Fruit fly (Drosophila melanogaster) whole organism, embryonic: ENCODE results near the gene htl.

Source experiments
- CG10267 ChIP-seq: fragments of 200-800 bp; sonication (Bioruptor generic); optimal IDR thresholded peaks from 2 replicates; lab custom pipeline; 2018; ENCODE audit warnings: missing biosample characterization, mild to moderate bottlenecking, missing genetic modification characterization, moderate library complexity
- CG10431 ChIP-seq: fragments of 200-800 bp; sonication (Bioruptor generic); optimal IDR thresholded peaks from 3 replicates; lab custom pipeline; 2018; ENCODE audit warnings: missing biosample characterization, mild to moderate bottlenecking, missing genetic modification characterization
- CG11696 ChIP-seq: fragments of 200-800 bp; sonication (Bioruptor generic); IDR thresholded peaks from 2 replicates; pipeline ENCODE4 v1.3.6; 2022; ENCODE audit warnings: missing biosample characterization, missing genetic modification characterization
- CG13123 ChIP-seq: fragments of 200-800 bp; sonication (Bioruptor generic); optimal IDR thresholded peaks from 2 replicates; lab custom pipeline; 2016; ENCODE audit warnings: missing biosample characterization, missing genetic modification characterization
- CG13775 ChIP-seq: fragments of 200-800 bp; sonication (Bioruptor generic); optimal IDR thresholded peaks from 3 replicates; lab custom pipeline; 2017; ENCODE audit warnings: missing biosample characterization, mild to moderate bottlenecking, missing genetic modification characterization
- CG13894 ChIP-seq: fragments of 200-800 bp; sonication (Bioruptor generic); optimal IDR thresholded peaks from 3 replicates; lab custom pipeline; 2018; ENCODE audit warnings: missing biosample characterization, mild to moderate bottlenecking, missing genetic modification characterization, moderate library complexity
- CG14014 ChIP-seq: fragments of 200-800 bp; sonication (Bioruptor generic); IDR thresholded peaks from 2 replicates; pipeline ENCODE4 v1.3.6; 2022; ENCODE audit warnings: missing biosample characterization, missing genetic modification characterization
- CG1529 ChIP-seq: fragments of 200-800 bp; sonication (Bioruptor generic); optimal IDR thresholded peaks from 3 replicates; lab custom pipeline; 2018; ENCODE audit warnings: missing biosample characterization, missing genetic modification characterization
- CG15479 ChIP-seq: fragments of 200-800 bp; sonication (Bioruptor generic); optimal IDR thresholded peaks from 3 replicates; lab custom pipeline; 2019; ENCODE audit warnings: missing biosample characterization, mild to moderate bottlenecking, missing genetic modification characterization, moderate library complexity
- CG17802 ChIP-seq: fragments of 200-800 bp; sonication (Bioruptor generic); optimal IDR thresholded peaks from 2 replicates; lab custom pipeline; 2018; ENCODE audit warnings: missing biosample characterization, mild to moderate bottlenecking, missing genetic modification characterization, moderate library complexity
- CG18011 ChIP-seq: fragments of 200-800 bp; sonication (Bioruptor generic); optimal IDR thresholded peaks from 2 replicates; lab custom pipeline; 2017; ENCODE audit warnings: missing biosample characterization, missing genetic modification characterization, mild to moderate bottlenecking, moderate library complexity, missing genotype
- CG2116 ChIP-seq: fragments of 200-800 bp; sonication (Bioruptor generic); optimal IDR thresholded peaks from 3 replicates; lab custom pipeline; 2018; ENCODE audit warnings: missing biosample characterization, mild to moderate bottlenecking, missing genetic modification characterization
- CG2129 ChIP-seq: fragments of 200-800 bp; sonication (Bioruptor generic); IDR thresholded peaks from 2 replicates; pipeline ENCODE4 v1.3.6; 2022; ENCODE audit warnings: missing biosample characterization, missing genetic modification characterization; ENCODE audit not compliant: partially characterized antibody
- CG30020 ChIP-seq: fragments of 200-800 bp; optimal IDR thresholded peaks from 2 replicates; lab custom pipeline; 2019; ENCODE audit warnings: missing biosample characterization, mild to moderate bottlenecking, missing genetic modification characterization, moderate library complexity
- CG30403 ChIP-seq: fragments of 200-800 bp; sonication (Bioruptor generic); optimal IDR thresholded peaks from 3 replicates; lab custom pipeline; 2016; ENCODE audit warnings: missing biosample characterization, missing genetic modification characterization
- CG31365 ChIP-seq: fragments of 200-800 bp; sonication (Bioruptor generic); optimal IDR thresholded peaks from 2 replicates; lab custom pipeline; 2018; ENCODE audit warnings: missing biosample characterization, mild to moderate bottlenecking, missing genetic modification characterization
- CG32767 ChIP-seq: fragments of 200-800 bp; sonication (Bioruptor generic); IDR thresholded peaks from 2 replicates; pipeline ENCODE4 v1.3.6; 2022; ENCODE audit warnings: missing biosample characterization, missing genetic modification characterization
- CG7556 ChIP-seq: fragments of 200-800 bp; sonication (Bioruptor generic); optimal IDR thresholded peaks from 2 replicates; lab custom pipeline; 2017; ENCODE audit warnings: missing biosample characterization, mild to moderate bottlenecking, missing genetic modification characterization
- CG7963 ChIP-seq: fragments of 200-800 bp; sonication (Bioruptor generic); IDR thresholded peaks from 3 replicates; pipeline ENCODE4 v1.3.6; 2022; ENCODE audit warnings: missing biosample characterization, missing genetic modification characterization; ENCODE audit not compliant: partially characterized antibody
- Drgx ChIP-seq: fragments of 200-800 bp; sonication (Bioruptor generic); IDR thresholded peaks from 2 replicates; pipeline ENCODE4 v1.3.6; 2022; ENCODE audit warnings: missing biosample characterization, missing genetic modification characterization
- Fer1 ChIP-seq: fragments of 200-800 bp; sonication (Bioruptor generic); optimal IDR thresholded peaks from 2 replicates; lab custom pipeline; 2017; ENCODE audit warnings: missing biosample characterization, mild to moderate bottlenecking, missing genetic modification characterization
- Fer3 ChIP-seq: fragments of 200-800 bp; sonication (Bioruptor generic); optimal IDR thresholded peaks from 2 replicates; lab custom pipeline; 2018; ENCODE audit warnings: missing biosample characterization, mild to moderate bottlenecking, missing genetic modification characterization, moderate library complexity
- Hr51 ChIP-seq, 2 experiments: fragments of 200-800 bp; sonication (Bioruptor generic); optimal IDR thresholded peaks; 2 replicates in 1 of 2; 3 replicates in 1 of 2; lab custom pipeline; 2016 to 2018; ENCODE audit warnings: missing biosample characterization in 2 of 2, missing genetic modification characterization in 2 of 2, mild to moderate bottlenecking in 1 of 2, moderate library complexity in 1 of 2
- Lim3 ChIP-seq: fragments of 200-800 bp; sonication (Bioruptor generic); IDR thresholded peaks from 2 replicates; pipeline ENCODE4 v1.3.6; 2022; ENCODE audit warnings: missing biosample characterization, missing genetic modification characterization
- Mrtf ChIP-seq: fragments of 200-800 bp; sonication (Bioruptor generic); IDR thresholded peaks from 3 replicates; pipeline ENCODE4 v1.3.6; 2022; ENCODE audit warnings: missing biosample characterization, missing genetic modification characterization
- NFAT ChIP-seq: fragments of 200-800 bp; sonication (Bioruptor generic); IDR thresholded peaks from 2 replicates; pipeline ENCODE4 v1.3.6; 2022; ENCODE audit warnings: missing biosample characterization, missing genetic modification characterization
- Neu2 ChIP-seq: fragments of 200-800 bp; sonication (Bioruptor generic); optimal IDR thresholded peaks from 3 replicates; lab custom pipeline; 2016; ENCODE audit warnings: missing biosample characterization, missing genetic modification characterization, borderline replicate concordance
- Nf-YA ChIP-seq: fragments of 200-800 bp; sonication (Bioruptor generic); IDR thresholded peaks from 2 replicates; pipeline ENCODE4 v1.3.6; 2022; ENCODE audit warnings: missing biosample characterization, missing genetic modification characterization
- Optix ChIP-seq: fragments of 200-800 bp; sonication (Bioruptor generic); IDR thresholded peaks from 3 replicates; pipeline ENCODE4 v1.3.6; 2022; ENCODE audit warnings: missing biosample characterization, missing genetic modification characterization
- Trl ChIP-seq, 3 experiments: fragments of >200 bp in 2 of 3; fragments of 200-800 bp in 1 of 3; sonication (Bioruptor generic) in 1 of 3; optimal IDR thresholded peaks; 2 replicates in 1 of 3; 3 replicates in 2 of 3; lab custom pipeline; 2016 to 2017; ENCODE audit warnings: missing biosample characterization in 1 of 3, missing genetic modification characterization in 1 of 3
- al ChIP-seq: fragments of 200-800 bp; sonication (Bioruptor generic); IDR thresholded peaks from 2 replicates; pipeline ENCODE4 v1.3.6; 2022; ENCODE audit warnings: missing biosample characterization, missing genetic modification characterization
- ara ChIP-seq: fragments of 200-800 bp; sonication (Bioruptor generic); IDR thresholded peaks from 2 replicates; pipeline ENCODE4 v1.3.6; 2022; ENCODE audit warnings: missing biosample characterization, missing genetic modification characterization
- br ChIP-seq: fragments of >200 bp; optimal IDR thresholded peaks from 2 replicates; lab custom pipeline; 2017
- btn ChIP-seq: fragments of 200-800 bp; sonication (Bioruptor generic); optimal IDR thresholded peaks from 2 replicates; lab custom pipeline; 2016; ENCODE audit warnings: missing biosample characterization, missing genetic modification characterization
- crc ChIP-seq: fragments of 200-800 bp; sonication (Bioruptor generic); optimal IDR thresholded peaks from 2 replicates; lab custom pipeline; 2016; ENCODE audit warnings: missing biosample characterization, missing genetic modification characterization
- dimm ChIP-seq: fragments of 200-800 bp; sonication (Bioruptor generic); IDR thresholded peaks from 2 replicates; pipeline ENCODE4 v1.3.6; 2022; ENCODE audit warnings: missing biosample characterization, missing genetic modification characterization
- dm ChIP-seq: fragments of 200-800 bp; sonication (Bioruptor generic); optimal IDR thresholded peaks from 3 replicates; lab custom pipeline; 2016; ENCODE audit warnings: missing biosample characterization, missing genetic modification characterization
- gt ChIP-seq: fragments of 200-800 bp; sonication (Bioruptor generic); IDR thresholded peaks from 2 replicates; pipeline ENCODE4 v1.3.6; 2022; ENCODE audit warnings: missing biosample characterization, missing genetic modification characterization
- hkb ChIP-seq, 2 experiments: fragments of 200-800 bp in 1 of 2; fragments of >200 bp in 1 of 2; sonication (Bioruptor generic) in 1 of 2; IDR thresholded peaks in 1 of 2; optimal IDR thresholded peaks in 1 of 2; 2 replicates each; pipeline versions ENCODE4 v1.3.6 to Lab custom; 2017 to 2022; ENCODE audit warnings: missing biosample characterization in 1 of 2, missing genetic modification characterization in 1 of 2
- hth ChIP-seq: fragments of >200 bp; optimal IDR thresholded peaks from 2 replicates; lab custom pipeline; 2017; ENCODE audit warnings: inconsistent platforms
- insv ChIP-seq, 2 experiments: fragments of 200-800 bp; sonication (Bioruptor generic); optimal IDR thresholded peaks; 3 replicates each; lab custom pipeline; 2016 to 2018; ENCODE audit warnings: missing biosample characterization in 2 of 2, missing genetic modification characterization in 2 of 2
- inv ChIP-seq: fragments of 200-800 bp; sonication (Bioruptor generic); IDR thresholded peaks from 2 replicates; pipeline ENCODE4 v1.3.6; 2022; ENCODE audit warnings: missing biosample characterization, missing genetic modification characterization; ENCODE audit not compliant: partially characterized antibody
- kah ChIP-seq: fragments of 200-800 bp; sonication (Bioruptor generic); optimal IDR thresholded peaks from 2 replicates; lab custom pipeline; 2018; ENCODE audit warnings: missing biosample characterization, mild to moderate bottlenecking, missing genetic modification characterization
- pfk ChIP-seq: fragments of 200-800 bp; sonication (Bioruptor generic); optimal IDR thresholded peaks from 2 replicates; lab custom pipeline; 2018; ENCODE audit warnings: missing biosample characterization, mild to moderate bottlenecking, missing genetic modification characterization, moderate library complexity
- pzg ChIP-seq: fragments of 200-800 bp; sonication (Bioruptor generic); optimal IDR thresholded peaks from 3 replicates; lab custom pipeline; 2018; ENCODE audit warnings: missing biosample characterization, mild to moderate bottlenecking, missing genetic modification characterization, moderate library complexity
- row ChIP-seq: fragments of 200-800 bp; sonication (Bioruptor generic); IDR thresholded peaks from 3 replicates; pipeline ENCODE4 v1.3.6; 2022; ENCODE audit warnings: missing biosample characterization, missing genetic modification characterization
- scrt ChIP-seq: fragments of 200-800 bp; sonication (Bioruptor generic); optimal IDR thresholded peaks from 2 replicates; lab custom pipeline; 2018; ENCODE audit warnings: missing biosample characterization, mild to moderate bottlenecking, missing genetic modification characterization, moderate library complexity
- sens-2 ChIP-seq: fragments of 200-800 bp; sonication (Bioruptor generic); IDR thresholded peaks from 2 replicates; pipeline ENCODE4 v1.3.6; 2022; ENCODE audit warnings: missing biosample characterization, missing genetic modification characterization
- seq ChIP-seq: fragments of 200-800 bp; sonication (Bioruptor generic); IDR thresholded peaks from 2 replicates; pipeline ENCODE4 v1.3.6; 2022; ENCODE audit warnings: missing biosample characterization, missing genetic modification characterization
- slbo ChIP-seq: fragments of 200-800 bp; sonication (Bioruptor generic); IDR thresholded peaks from 2 replicates; pipeline ENCODE4 v1.3.6; 2022; ENCODE audit warnings: missing biosample characterization, missing genetic modification characterization
- unpg ChIP-seq: fragments of 200-800 bp; sonication (Bioruptor generic); optimal IDR thresholded peaks from 3 replicates; lab custom pipeline; 2018; ENCODE audit warnings: missing biosample characterization, mild to moderate bottlenecking, missing genetic modification characterization, moderate library complexity

htl gene

dm6 chr3R:18021261-18021679, 31.5 kb downstream of the htl start, which contains the start of gene CG7785 (continued):
- peak; percentile 66 for TF ChIP-seq unpg (GFP tag; lab: Kevin White, UChicago)
- no peak for TF ChIP-seq CG7963 (GFP tag; lab: Robert Waterston, UW)
- no peak for TF ChIP-seq Drgx (GFP tag; lab: Robert Waterston, UW)
- peak; percentile 54 for TF ChIP-seq CG2116 (GFP tag; lab: Kevin White, UChicago)
- no peak for TF ChIP-seq gt (GFP tag; lab: Robert Waterston, UW)
- peak; percentile 89 for TF ChIP-seq hkb (optimal IDR thresholded peaks at IDR 0.05; lab: Kevin White, UChicago)
- no peak for TF ChIP-seq hkb (GFP tag; IDR thresholded peaks at IDR 0.05; lab: Robert Waterston, UW)
- TF ChIP-seq insv (GFP tag; optimal IDR thresholded peaks at IDR 0.05; lab: Kevin White, UChicago): peak in 1 of 2 experiments; percentile 62
- TF ChIP-seq CG13894 (tag; lab: Kevin White, UChicago): no peak
- TF ChIP-seq ara (GFP tag; lab: Robert Waterston, UW): no peak
- peak; percentile 24 to 62 for TF ChIP-seq Hr51 (GFP tag; optimal IDR thresholded peaks at IDR 0.05; lab: Kevin White, UChicago)
- TF ChIP-seq Nf-YA (GFP tag; lab: Robert Waterston, UW): no peak
- no peak for TF ChIP-seq CG30020 (tag; lab: Kevin White, UChicago)
- TF ChIP-seq Trl (optimal IDR thresholded peaks at IDR 0.05; lab: Kevin White, UChicago): no peak
- peak; percentile 53 for TF ChIP-seq Trl (GFP tag; optimal IDR thresholded peaks at IDR 0.05; lab: Kevin White, UChicago)
- TF ChIP-seq CG10431: peak; percentile 10
- peak; percentile 43 for TF ChIP-seq pzg (GFP tag; lab: Kevin White, UChicago)
- TF ChIP-seq sens-2 (GFP tag; lab: Robert Waterston, UW): no peak
- no peak for TF ChIP-seq al
- no peak for TF ChIP-seq btn (GFP tag; lab: Kevin White, UChicago)
- no peak for TF ChIP-seq Lim3 (GFP tag; lab: Robert Waterston, UW)
- TF ChIP-seq CG31365: no peak
- no peak for TF ChIP-seq CG2129 (GFP tag; lab: Robert Waterston, UW)
- TF ChIP-seq CG17802 (tag; lab: Kevin White, UChicago): no peak
- peak; percentile 7 for TF ChIP-seq scrt (GFP tag; lab: Kevin White, UChicago)
- no peak; the same call in 2 of the 3 replicates for TF ChIP-seq Mrtf (GFP tag; lab: Robert Waterston, UW)
- no peak for TF ChIP-seq NFAT (GFP tag; lab: Robert Waterston, UW)
- peak; percentile 5 for TF ChIP-seq dm (GFP tag; lab: Kevin White, UChicago)
- TF ChIP-seq Neu2: no peak
- TF ChIP-seq seq: no peak
- no peak for TF ChIP-seq Fer1 (GFP tag; lab: Kevin White, UChicago)
- TF ChIP-seq kah (GFP tag; lab: Kevin White, UChicago): no peak
- no peak for TF ChIP-seq CG1529
- TF ChIP-seq CG18011 (GFP tag; lab: Kevin White, UChicago): no peak
- no peak for TF ChIP-seq row (GFP tag; lab: Robert Waterston, UW)
- TF ChIP-seq CG13775 (GFP tag; lab: Kevin White, UChicago): peak; percentile 59
- no peak for TF ChIP-seq hth (lab: Kevin White, UChicago)
- peak; percentile 0 for TF ChIP-seq CG7556 (GFP tag; lab: Kevin White, UChicago)
- no peak for TF ChIP-seq dimm (GFP tag; lab: Robert Waterston, UW)
- no peak for TF ChIP-seq CG32767 (GFP tag; lab: Robert Waterston, UW)
- no peak for TF ChIP-seq br (lab: Kevin White, UChicago)
- TF ChIP-seq Optix (GFP tag; lab: Robert Waterston, UW): no peak
- no peak for TF ChIP-seq CG13123 (GFP tag; lab: Kevin White, UChicago)
- no peak for TF ChIP-seq crc (GFP tag; lab: Kevin White, UChicago)
- TF ChIP-seq CG11696 (GFP tag; lab: Robert Waterston, UW): no peak
- peak; percentile 50 for TF ChIP-seq Fer3
- peak; percentile 70 for TF ChIP-seq CG10267
- peak; percentile 77 for TF ChIP-seq CG30403 (GFP tag; lab: Kevin White, UChicago)
- TF ChIP-seq CG15479: no peak
- TF ChIP-seq pfk (GFP tag; lab: Kevin White, UChicago): no peak
- peak; percentile 45; the same call in 1 of the 2 replicates for TF ChIP-seq CG14014 (GFP tag; lab: Robert Waterston, UW)
- no peak for TF ChIP-seq inv (GFP tag; lab: Robert Waterston, UW)
- no peak; the same call in none of the 2 replicates for TF ChIP-seq slbo
